Fruit fly (Drosophila melanogaster) whole organism, embryonic: Measurements from ENCODE around the gene Chd64.

Experiments used
- Atf3 ChIP-seq: fragments of 200-800 bp; sonication (Bioruptor generic); optimal IDR thresholded peaks from 3 replicates; lab custom pipeline; 2016; ENCODE audit warnings: missing biosample characterization, missing genetic modification characterization
- CG14014 ChIP-seq: fragments of 200-800 bp; sonication (Bioruptor generic); IDR thresholded peaks from 2 replicates; pipeline ENCODE4 v1.3.6; 2022; ENCODE audit warnings: missing biosample characterization, missing genetic modification characterization
- CG14965 ChIP-seq: fragments of 200-800 bp; sonication (Bioruptor generic); optimal IDR thresholded peaks from 2 replicates; lab custom pipeline; 2016; ENCODE audit warnings: missing biosample characterization, missing genetic modification characterization, borderline replicate concordance
- CG15269 ChIP-seq: fragments of 200-800 bp; sonication (Bioruptor generic); optimal IDR thresholded peaks from 2 replicates; lab custom pipeline; 2018; ENCODE audit warnings: missing biosample characterization, mild to moderate bottlenecking, missing genetic modification characterization, moderate library complexity
- CG17328 ChIP-seq: fragments of 200-800 bp; sonication (Bioruptor generic); IDR thresholded peaks from 2 replicates; pipeline ENCODE4 v1.3.6; 2022; ENCODE audit warnings: missing biosample characterization, missing genetic modification characterization
- CG17829 ChIP-seq: fragments of 200-800 bp; optimal IDR thresholded peaks from 2 replicates; lab custom pipeline; 2019; ENCODE audit warnings: missing biosample characterization, mild to moderate bottlenecking, missing genetic modification characterization, moderate library complexity
- CG2120 ChIP-seq: fragments of 200-800 bp; sonication (Bioruptor generic); optimal IDR thresholded peaks from 3 replicates; lab custom pipeline; 2016; ENCODE audit warnings: missing biosample characterization, missing genetic modification characterization
- CG3065 ChIP-seq: fragments of 200-800 bp; sonication (Bioruptor generic); optimal IDR thresholded peaks from 2 replicates; lab custom pipeline; 2016; ENCODE audit warnings: missing biosample characterization, missing genetic modification characterization
- CG33557 ChIP-seq: fragments of 200-800 bp; sonication (Bioruptor generic); optimal IDR thresholded peaks from 2 replicates; lab custom pipeline; 2019; ENCODE audit warnings: missing biosample characterization, mild to moderate bottlenecking, missing genetic modification characterization, moderate library complexity
- CG3407 ChIP-seq: fragments of 200-800 bp; sonication (Bioruptor generic); optimal IDR thresholded peaks from 2 replicates; lab custom pipeline; 2018; ENCODE audit warnings: missing biosample characterization, mild to moderate bottlenecking, missing genetic modification characterization
- CG42726 ChIP-seq: fragments of 200-800 bp; sonication (Bioruptor generic); IDR thresholded peaks from 2 replicates; pipeline ENCODE4 v1.3.6; 2022; ENCODE audit warnings: missing biosample characterization, missing genetic modification characterization; ENCODE audit not compliant: partially characterized antibody
- CG4730 ChIP-seq: fragments of 200-800 bp; sonication (Bioruptor generic); IDR thresholded peaks from 2 replicates; pipeline ENCODE4 v1.3.6; 2022; ENCODE audit warnings: missing biosample characterization, missing genetic modification characterization
- CG5953 ChIP-seq: fragments of 200-800 bp; sonication (Bioruptor generic); IDR thresholded peaks from 2 replicates; pipeline ENCODE4 v1.3.6; 2022; ENCODE audit warnings: missing biosample characterization, missing genetic modification characterization
- CG6272 ChIP-seq: fragments of 200-800 bp; sonication (Bioruptor generic); IDR thresholded peaks from 2 replicates; pipeline ENCODE4 v1.3.6; 2022; ENCODE audit warnings: missing biosample characterization, missing genetic modification characterization
- CG7745 ChIP-seq: fragments of 200-800 bp; sonication (Bioruptor generic); optimal IDR thresholded peaks from 2 replicates; lab custom pipeline; 2018; ENCODE audit warnings: missing biosample characterization, mild to moderate bottlenecking, missing genetic modification characterization, moderate library complexity
- CG8359 ChIP-seq: fragments of 200-800 bp; sonication (Bioruptor generic); optimal IDR thresholded peaks from 2 replicates; lab custom pipeline; 2017; ENCODE audit warnings: missing biosample characterization, mild to moderate bottlenecking, missing genetic modification characterization, borderline replicate concordance
- CG8478 ChIP-seq: fragments of >200 bp; optimal IDR thresholded peaks from 2 replicates; lab custom pipeline; 2018
- CG8924 ChIP-seq: fragments of 200-800 bp; optimal IDR thresholded peaks from 3 replicates; lab custom pipeline; 2019; ENCODE audit warnings: missing biosample characterization, mild to moderate bottlenecking, missing genetic modification characterization, moderate library complexity
- CG8944 ChIP-seq: fragments of 200-800 bp; sonication (Bioruptor generic); optimal IDR thresholded peaks from 3 replicates; lab custom pipeline; 2016; ENCODE audit warnings: missing biosample characterization, missing genetic modification characterization
- Dad ChIP-seq: fragments of 200-800 bp; sonication (Bioruptor generic); optimal IDR thresholded peaks from 3 replicates; lab custom pipeline; 2016; ENCODE audit warnings: missing biosample characterization, missing genetic modification characterization
- Dref ChIP-seq: fragments of 200-800 bp; sonication (Bioruptor generic); IDR thresholded peaks from 2 replicates; pipeline ENCODE4 v1.3.6; 2022; ENCODE audit warnings: missing biosample characterization, missing genetic modification characterization
- E2f1 ChIP-seq: fragments of 200-800 bp; sonication (Bioruptor generic); IDR thresholded peaks from 2 replicates; pipeline ENCODE4 v1.3.6; 2022; ENCODE audit warnings: missing biosample characterization, missing genetic modification characterization
- ERR ChIP-seq: fragments of 200-800 bp; sonication (Bioruptor generic); optimal IDR thresholded peaks from 2 replicates; lab custom pipeline; 2016; ENCODE audit warnings: missing biosample characterization, missing genetic modification characterization
- Fer1 ChIP-seq: fragments of 200-800 bp; sonication (Bioruptor generic); optimal IDR thresholded peaks from 2 replicates; lab custom pipeline; 2017; ENCODE audit warnings: missing biosample characterization, mild to moderate bottlenecking, missing genetic modification characterization
- GATAe ChIP-seq: fragments of 200-800 bp; sonication (Bioruptor generic); conservative IDR thresholded peaks from 2 replicates; pipeline ENCODE4 v1.3.6; 2022; ENCODE audit warnings: missing biosample characterization, missing genetic modification characterization
- H15 ChIP-seq: fragments of 200-800 bp; sonication (Bioruptor generic); IDR thresholded peaks from 3 replicates; pipeline ENCODE4 v1.3.6; 2022; ENCODE audit warnings: missing biosample characterization, missing genetic modification characterization
- Hsf ChIP-seq: fragments of 200-800 bp; sonication (Bioruptor generic); optimal IDR thresholded peaks from 3 replicates; lab custom pipeline; 2016; ENCODE audit warnings: missing biosample characterization, missing genetic modification characterization
- Oli ChIP-seq: fragments of 200-800 bp; sonication (Bioruptor generic); optimal IDR thresholded peaks from 2 replicates; lab custom pipeline; 2018; ENCODE audit warnings: missing biosample characterization, mild to moderate bottlenecking, missing genetic modification characterization, moderate library complexity
- Ssrp ChIP-seq: fragments of 200-800 bp; sonication (Bioruptor generic); optimal IDR thresholded peaks from 2 replicates; lab custom pipeline; 2018; ENCODE audit warnings: missing biosample characterization, mild to moderate bottlenecking, missing genetic modification characterization, moderate library complexity
- ase ChIP-seq: fragments of 200-800 bp; sonication (Bioruptor generic); IDR thresholded peaks from 3 replicates; pipeline ENCODE4 v1.3.6; 2022; ENCODE audit warnings: missing biosample characterization, missing genetic modification characterization
- ato ChIP-seq: fragments of 200-800 bp; sonication (Bioruptor generic); IDR thresholded peaks from 2 replicates; pipeline ENCODE4 v1.3.6; 2022; ENCODE audit warnings: missing biosample characterization, missing genetic modification characterization; ENCODE audit not compliant: partially characterized antibody
- chinmo ChIP-seq: fragments of 200-800 bp; sonication (Bioruptor generic); IDR thresholded peaks from 4 replicates; pipeline ENCODE4 v1.3.6; 2022; ENCODE audit warnings: missing biosample characterization, missing genetic modification characterization; ENCODE audit not compliant: partially characterized antibody
- ci ChIP-seq: fragments of 200-800 bp; sonication (Bioruptor generic); IDR thresholded peaks from 3 replicates; pipeline ENCODE4 v1.3.6; 2022; ENCODE audit warnings: missing biosample characterization, missing genetic modification characterization
- crol ChIP-seq: fragments of 200-800 bp; sonication (Bioruptor generic); IDR thresholded peaks from 2 replicates; pipeline ENCODE4 v1.3.6; 2022; ENCODE audit warnings: missing biosample characterization, missing genetic modification characterization
- cwo ChIP-seq: fragments of 200-800 bp; sonication (Bioruptor generic); optimal IDR thresholded peaks from 3 replicates; lab custom pipeline; 2017; ENCODE audit warnings: missing biosample characterization, missing genetic modification characterization, mild to moderate bottlenecking, moderate library complexity, missing genetic modification reagents
- da ChIP-seq: fragments of 200-800 bp; sonication (Bioruptor generic); optimal IDR thresholded peaks from 2 replicates; lab custom pipeline; 2016; ENCODE audit warnings: missing biosample characterization, missing genetic modification characterization
- dan ChIP-seq: fragments of 200-800 bp; sonication (Bioruptor generic); IDR thresholded peaks from 2 replicates; pipeline ENCODE4 v1.3.6; 2022; ENCODE audit warnings: missing biosample characterization, missing genetic modification characterization
- exex ChIP-seq: fragments of 200-800 bp; sonication (Bioruptor generic); optimal IDR thresholded peaks from 4 replicates; lab custom pipeline; 2018; ENCODE audit warnings: missing biosample characterization, mild to moderate bottlenecking, missing genetic modification characterization, moderate library complexity
- fd3F ChIP-seq: fragments of 200-800 bp; sonication (Bioruptor generic); optimal IDR thresholded peaks from 2 replicates; lab custom pipeline; 2018; ENCODE audit warnings: missing biosample characterization, mild to moderate bottlenecking, missing genetic modification characterization, moderate library complexity
- fd64A ChIP-seq: fragments of 200-800 bp; sonication (Bioruptor generic); optimal IDR thresholded peaks from 3 replicates; lab custom pipeline; 2018; ENCODE audit warnings: missing biosample characterization, mild to moderate bottlenecking, missing genetic modification characterization
- gcm ChIP-seq: fragments of 200-800 bp; sonication (Bioruptor generic); optimal IDR thresholded peaks from 2 replicates; lab custom pipeline; 2019; ENCODE audit warnings: missing biosample characterization, mild to moderate bottlenecking, missing genetic modification characterization, moderate library complexity
- grau ChIP-seq: fragments of 200-800 bp; optimal IDR thresholded peaks from 3 replicates; lab custom pipeline; 2019; ENCODE audit warnings: missing biosample characterization, mild to moderate bottlenecking, missing genetic modification characterization, moderate library complexity
- her ChIP-seq: fragments of 200-800 bp; sonication (Bioruptor generic); optimal IDR thresholded peaks from 2 replicates; lab custom pipeline; 2016; ENCODE audit warnings: missing biosample characterization, missing genetic modification characterization
- ind ChIP-seq: fragments of 200-800 bp; sonication (Bioruptor generic); optimal IDR thresholded peaks from 3 replicates; lab custom pipeline; 2016; ENCODE audit warnings: missing biosample characterization, missing genetic modification characterization
- inv ChIP-seq: fragments of 200-800 bp; sonication (Bioruptor generic); IDR thresholded peaks from 2 replicates; pipeline ENCODE4 v1.3.6; 2022; ENCODE audit warnings: missing biosample characterization, missing genetic modification characterization; ENCODE audit not compliant: partially characterized antibody
- nerfin-1 ChIP-seq: fragments of 200-800 bp; sonication (Bioruptor generic); optimal IDR thresholded peaks from 3 replicates; lab custom pipeline; 2019; ENCODE audit warnings: missing biosample characterization, mild to moderate bottlenecking, missing genetic modification characterization, moderate library complexity
- nom ChIP-seq: fragments of 200-800 bp; sonication (Bioruptor generic); optimal IDR thresholded peaks from 2 replicates; lab custom pipeline; 2017; ENCODE audit warnings: missing biosample characterization, missing genetic modification characterization, mild to moderate bottlenecking, moderate library complexity, missing genetic modification reagents
- oc ChIP-seq: fragments of 200-800 bp; sonication (Bioruptor generic); optimal IDR thresholded peaks from 2 replicates; lab custom pipeline; 2018; ENCODE audit warnings: missing biosample characterization, mild to moderate bottlenecking, missing genetic modification characterization, moderate library complexity
- repo ChIP-seq: fragments of 200-800 bp; sonication (Bioruptor generic); optimal IDR thresholded peaks from 2 replicates; lab custom pipeline; 2016; ENCODE audit warnings: missing biosample characterization, missing genetic modification characterization
- rib ChIP-seq: fragments of 200-800 bp; sonication (Bioruptor generic); IDR thresholded peaks from 2 replicates; pipeline ENCODE4 v1.3.6; 2022; ENCODE audit warnings: missing biosample characterization, missing genetic modification characterization
- tio ChIP-seq: fragments of 200-800 bp; sonication (Bioruptor generic); optimal IDR thresholded peaks from 2 replicates; lab custom pipeline; 2017; ENCODE audit warnings: missing biosample characterization, missing genetic modification characterization, inconsistent platforms

The Chd64 gene

dm6 chr3L:4070996-4071379, 51.2 kb downstream of the Chd64 start (continued):
- TF ChIP-seq Hsf (peak; percentile 37), rib (GFP tag; lab: Robert Waterston, UW) (0 out of 2 replicates have a peak, but pooled peaks have one; percentile 10), chinmo (GFP tag; lab: Robert Waterston, UW) (no peak), oc (tag; lab: Kevin White, UChicago) (peak; percentile 54), H15 (GFP tag; lab: Robert Waterston, UW) (peak; percentile 64; the same call in 2 of the 3 replicates), CG3065 (no peak), grau (tag; lab: Kevin White, UChicago) (peak; percentile 42), Atf3 (GFP tag; lab: Kevin White, UChicago) (no peak), gcm (GFP tag; lab: Kevin White, UChicago) (no peak), E2f1 (GFP tag; lab: Robert Waterston, UW) (peak; percentile 81), CG4730 (GFP tag; lab: Robert Waterston, UW) (peak; percentile 26; the same call in 1 of the 2 replicates), Fer1 (GFP tag; lab: Kevin White, UChicago) (peak; percentile 51), CG14014 (GFP tag; lab: Robert Waterston, UW) (peak; percentile 71), CG42726 (GFP tag; lab: Robert Waterston, UW) (no peak), CG17328 (GFP tag; lab: Robert Waterston, UW) (peak; percentile 79), her (GFP tag; lab: Kevin White, UChicago) (no peak), ERR (no peak), Dad (GFP tag; lab: Kevin White, UChicago) (no peak), CG15269 (tag; lab: Kevin White, UChicago) (peak; percentile 20), CG8478 (lab: Kevin White, UChicago) (no peak), ci (peak; percentile 86), Ssrp (tag; lab: Kevin White, UChicago) (peak; percentile 47), inv (GFP tag; lab: Robert Waterston, UW) (no peak), CG17829 (tag; lab: Kevin White, UChicago) (no peak), exex (tag; lab: Kevin White, UChicago) (no peak), Dref (no peak), da (GFP tag; lab: Kevin White, UChicago) (no peak), ato (no peak), CG5953 (GFP tag; lab: Robert Waterston, UW) (peak; percentile 72; the same call in 1 of the 2 replicates), fd3F (peak; percentile 17), nom (GFP tag; lab: Kevin White, UChicago) (peak; percentile 45), ind (GFP tag; lab: Kevin White, UChicago) (peak; percentile 68), cwo (GFP tag; lab: Kevin White, UChicago) (no peak), crol (peak; percentile 68), nerfin-1 (tag; lab: Kevin White, UChicago) (no peak), CG33557 (GFP tag; lab: Kevin White, UChicago) (no peak), CG8359 (GFP tag; lab: Kevin White, UChicago) (no peak), dan (GFP tag; lab: Robert Waterston, UW) (no peak), CG6272 (GFP tag; lab: Robert Waterston, UW) (peak; percentile 35), ase (peak; percentile 78), GATAe (GFP tag; lab: Robert Waterston, UW) (no peak), CG3407 (GFP tag; lab: Kevin White, UChicago) (no peak), tio (GFP tag; lab: Kevin White, UChicago) (peak; percentile 23), fd64A (GFP tag; lab: Kevin White, UChicago) (no peak), CG2120 (GFP tag; lab: Kevin White, UChicago) (peak; percentile 5), CG7745 (tag; lab: Kevin White, UChicago) (no peak), Oli (peak; percentile 61), CG8944 (GFP tag; lab: Kevin White, UChicago) (peak; percentile 33), repo (no peak), CG8924 (tag; lab: Kevin White, UChicago) (no peak), CG14965 (GFP tag; lab: Kevin White, UChicago) (no peak)
